Worm (Caenorhabditis elegans) whole organism, midembryonic: ENCODE data around the gene M04D8.8.

Source experiments
- T22C8.4 ChIP-seq: fragments of 200-800 bp; sonication (Bioruptor generic); IDR thresholded peaks from 2 replicates; pipeline ENCODE4 v1.3.6; 2022; ENCODE audit warnings: missing genetic modification characterization, missing compliant biosample characterization
- cog-1 ChIP-seq: sonication (generic microtip); optimal IDR thresholded peaks from 2 replicates; lab custom pipeline; 2016; ENCODE audit warnings: missing genetic modification characterization, missing compliant biosample characterization
- flt-1 ChIP-seq: fragments of 200-800 bp; sonication (Bioruptor generic); IDR thresholded peaks from 2 replicates; pipeline ENCODE4 v1.3.6; 2022; ENCODE audit warnings: missing genetic modification characterization, missing compliant biosample characterization
- klf-2 ChIP-seq: fragments of 200-800 bp; sonication (Bioruptor generic); conservative IDR thresholded peaks from 2 replicates; pipeline ENCODE4 v1.3.6; 2022; ENCODE audit warnings: missing genetic modification reagents, missing genetic modification characterization, missing compliant biosample characterization
- med-1 ChIP-seq: sonication (generic microtip); optimal IDR thresholded peaks from 2 replicates; lab custom pipeline; 2017; ENCODE audit warnings: missing genetic modification characterization, mild to moderate bottlenecking, missing compliant biosample characterization, antibody characterized with exemption, missing genetic modification reagents; ENCODE audit not compliant: insufficient read depth
- ref-1 ChIP-seq: fragments of 200-800 bp; sonication (Bioruptor generic); conservative IDR thresholded peaks from 2 replicates; pipeline ENCODE4 v1.3.6; 2022; ENCODE audit warnings: missing genetic modification reagents, missing genetic modification characterization, missing compliant biosample characterization
- tab-1 ChIP-seq: fragments of 200-800 bp; sonication (Bioruptor generic); IDR thresholded peaks from 2 replicates; pipeline ENCODE4 v1.3.6; 2022; ENCODE audit warnings: missing genetic modification characterization, missing compliant biosample characterization
- ztf-23 ChIP-seq: fragments of 200-800 bp; sonication (Bioruptor generic); IDR thresholded peaks from 2 replicates; pipeline ENCODE4 v1.3.6; 2022; ENCODE audit warnings: missing genetic modification reagents, missing genetic modification characterization, missing compliant biosample characterization
- ztf-29 ChIP-seq: fragments of 200-800 bp; sonication (Bioruptor generic); IDR thresholded peaks from 2 replicates; pipeline ENCODE4 v1.3.6; 2022; ENCODE audit warnings: missing genetic modification reagents, missing genetic modification characterization, missing compliant biosample characterization

Gene M04D8.8

DNA sequence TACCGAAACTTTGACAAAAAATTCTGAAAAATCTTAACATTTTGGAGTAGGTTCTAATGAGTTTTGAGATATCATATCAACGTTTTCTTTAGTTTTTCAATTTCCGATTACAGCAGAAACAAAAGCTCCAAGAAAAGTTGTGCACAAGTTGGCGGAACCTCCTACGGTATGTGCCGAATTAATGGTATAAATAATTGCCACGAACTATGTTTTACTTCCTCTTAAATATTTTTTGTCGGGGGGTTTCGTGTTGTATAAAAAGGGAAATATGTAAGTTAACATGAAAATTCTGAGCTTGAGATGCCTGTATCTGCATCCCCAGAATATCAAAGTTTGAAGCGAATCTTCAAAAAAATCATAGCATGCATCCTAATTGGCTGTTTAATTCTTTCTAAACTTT is at the start of gene M04D8.8:
Gene M04D8.8 (plus strand): TSS at position 301 of the 400 bp plus-strand sequence.
- TF ChIP-seq ztf-23 (no peak), ztf-29 (no peak), ref-1 (no peak), flt-1 (GFP tag; lab: Robert Waterston, UW) (no peak), tab-1 (GFP tag; lab: Robert Waterston, UW) (no peak), T22C8.4 (GFP tag; lab: Robert Waterston, UW) (no peak), med-1 (GFP tag; lab: Kevin White, UChicago) (no peak), klf-2 (GFP tag; lab: Robert Waterston, UW) (no peak), cog-1 (tag; lab: Kevin White, UChicago) (no peak)

DNA sequence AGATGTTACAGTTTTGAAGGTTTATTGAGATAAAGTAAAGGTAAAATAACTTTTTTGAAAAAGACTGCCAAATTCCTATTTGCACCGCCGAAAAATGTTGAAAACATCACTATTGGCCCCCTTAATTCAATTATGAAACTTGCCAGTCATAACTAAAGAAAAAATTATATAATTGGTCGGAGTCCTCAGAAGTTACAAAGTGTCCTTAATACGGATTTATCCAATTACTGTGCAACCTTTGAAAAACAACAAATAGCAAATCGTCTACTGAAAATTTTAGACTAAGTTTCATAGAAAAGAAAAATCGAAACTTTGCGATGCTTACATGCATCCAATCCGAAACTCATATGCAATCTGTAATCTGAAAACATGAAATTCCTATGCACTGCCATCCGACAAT is 49.4 kb upstream of the M04D8.8 start:
- TF ChIP-seq tab-1 (GFP tag; lab: Robert Waterston, UW) (no peak), flt-1 (GFP tag; lab: Robert Waterston, UW) (no peak), med-1 (GFP tag; lab: Kevin White, UChicago) (no peak), ztf-23 (no peak), ztf-29 (no peak), ref-1 (no peak), klf-2 (GFP tag; lab: Robert Waterston, UW) (no peak), T22C8.4 (GFP tag; lab: Robert Waterston, UW) (no peak), cog-1 (tag; lab: Kevin White, UChicago) (no peak)

DNA sequence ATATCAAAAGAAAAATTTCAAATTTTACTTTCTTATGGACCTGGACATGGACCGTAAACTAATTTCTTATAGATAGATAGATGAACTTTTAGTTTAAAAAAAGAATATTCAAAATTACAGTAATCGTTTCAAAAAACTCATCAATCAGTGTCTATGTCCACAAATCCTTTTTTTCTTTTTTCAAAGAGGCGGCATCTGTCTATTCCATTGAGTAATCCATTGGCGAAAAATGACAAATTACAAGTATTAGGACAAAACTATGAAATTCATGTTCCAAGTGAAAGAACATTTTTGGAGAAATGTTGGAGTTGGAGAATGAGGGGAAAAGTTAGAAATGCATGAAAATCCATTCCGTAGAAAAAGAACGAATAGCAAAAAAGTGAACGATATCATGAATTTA is 48.4 kb upstream of the M04D8.8 start:
- no peak for TF ChIP-seq ztf-23
- TF ChIP-seq ztf-29 = no peak
- no peak for TF ChIP-seq ref-1
- TF ChIP-seq cog-1 (tag; lab: Kevin White, UChicago) = no peak
- no peak for TF ChIP-seq tab-1 (GFP tag; lab: Robert Waterston, UW)
- no peak for TF ChIP-seq T22C8.4 (GFP tag; lab: Robert Waterston, UW)
- no peak for TF ChIP-seq flt-1 (GFP tag; lab: Robert Waterston, UW)
- no peak for TF ChIP-seq med-1 (GFP tag; lab: Kevin White, UChicago)
- no peak for TF ChIP-seq klf-2 (GFP tag; lab: Robert Waterston, UW)

DNA sequence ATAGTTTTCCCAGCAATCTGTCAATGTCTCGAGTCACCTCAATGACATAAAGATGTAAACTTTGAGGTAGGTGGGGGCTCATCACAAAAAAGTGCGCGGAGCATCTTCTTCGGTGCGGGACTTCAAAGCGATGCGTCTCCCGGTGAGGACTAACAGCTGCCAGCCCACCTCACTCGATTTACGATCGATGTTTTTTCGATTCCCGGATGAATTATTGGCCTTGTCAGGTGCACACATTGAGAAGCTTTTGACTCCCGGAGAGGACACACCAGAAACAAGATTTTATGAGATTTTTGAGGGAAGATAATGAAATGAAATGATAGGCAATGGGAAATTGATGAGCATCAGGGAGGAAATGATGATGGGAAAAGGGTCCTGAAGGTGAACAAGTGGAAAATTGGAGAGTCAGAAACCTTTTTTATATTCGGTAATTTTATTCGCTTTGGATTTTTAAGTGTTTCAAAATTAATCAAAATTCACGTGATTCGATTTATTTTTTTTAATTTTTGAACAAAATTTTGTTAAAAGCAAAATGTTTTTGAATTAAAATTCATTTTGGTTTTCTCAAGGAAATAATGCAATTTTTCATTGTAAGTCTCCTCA is 47.1 kb upstream of the M04D8.8 start, which contains the start of gene C05B5.12:
Gene C05B5.12 (plus strand): TSS at position 553 of the 603 bp plus-strand sequence.
- TF ChIP-seq med-1 (GFP tag; lab: Kevin White, UChicago) (no peak), tab-1 (GFP tag; lab: Robert Waterston, UW) (no peak), flt-1 (GFP tag; lab: Robert Waterston, UW) (no peak)

DNA sequence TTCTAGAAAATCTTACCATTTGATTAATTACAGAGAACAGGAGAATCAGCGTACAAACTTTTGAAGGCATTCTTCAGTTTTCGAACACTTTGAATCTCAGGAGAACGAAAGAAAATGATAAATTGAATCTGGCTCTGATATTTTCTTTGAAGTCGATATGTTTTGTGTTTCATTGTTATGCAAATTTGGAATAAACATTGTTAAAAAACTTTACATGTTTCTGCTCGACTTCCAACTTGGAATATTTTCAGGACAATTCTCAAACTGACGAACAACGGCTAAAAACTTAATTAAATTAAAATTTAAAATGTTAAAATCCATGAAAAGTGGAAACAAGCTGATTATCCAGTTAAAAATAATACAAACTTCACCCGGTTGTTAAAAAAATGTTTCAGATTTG is 45.6 kb upstream of the M04D8.8 start, which contains the start of gene C05B5.1:
Gene C05B5.1 (minus strand): TSS at position 101 of the 400 bp plus-strand sequence.
- TF ChIP-seq tab-1 (GFP tag; lab: Robert Waterston, UW) (no peak), ref-1 (no peak)

DNA sequence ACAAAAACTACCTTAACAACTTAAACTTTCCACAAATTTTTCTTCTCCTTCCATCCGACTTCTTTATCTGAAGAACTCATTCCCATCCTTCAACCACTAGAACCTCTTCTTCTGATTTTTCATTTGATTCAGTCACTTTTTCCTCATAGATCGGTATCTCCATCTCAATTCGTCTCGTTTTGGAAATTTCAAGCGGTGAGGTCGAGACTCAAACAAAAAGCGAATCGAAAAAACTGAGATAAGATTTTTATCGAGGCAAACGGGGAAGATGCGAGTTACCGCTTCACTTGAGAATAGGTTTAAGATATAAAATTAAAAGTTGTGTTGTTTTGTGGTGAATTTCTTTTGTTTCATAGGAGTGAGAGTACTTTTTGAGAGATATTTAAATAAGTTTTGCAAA is 42.7 kb upstream of the M04D8.8 start:
- no peak for TF ChIP-seq flt-1 (GFP tag; lab: Robert Waterston, UW)
- no peak for TF ChIP-seq ref-1
- TF ChIP-seq tab-1 (GFP tag; lab: Robert Waterston, UW) = no peak
- no peak for TF ChIP-seq klf-2 (GFP tag; lab: Robert Waterston, UW)
- TF ChIP-seq cog-1 (tag; lab: Kevin White, UChicago) = no peak
- no peak for TF ChIP-seq ztf-23
- TF ChIP-seq T22C8.4 (GFP tag; lab: Robert Waterston, UW) = no peak
- TF ChIP-seq ztf-29 = no peak

DNA sequence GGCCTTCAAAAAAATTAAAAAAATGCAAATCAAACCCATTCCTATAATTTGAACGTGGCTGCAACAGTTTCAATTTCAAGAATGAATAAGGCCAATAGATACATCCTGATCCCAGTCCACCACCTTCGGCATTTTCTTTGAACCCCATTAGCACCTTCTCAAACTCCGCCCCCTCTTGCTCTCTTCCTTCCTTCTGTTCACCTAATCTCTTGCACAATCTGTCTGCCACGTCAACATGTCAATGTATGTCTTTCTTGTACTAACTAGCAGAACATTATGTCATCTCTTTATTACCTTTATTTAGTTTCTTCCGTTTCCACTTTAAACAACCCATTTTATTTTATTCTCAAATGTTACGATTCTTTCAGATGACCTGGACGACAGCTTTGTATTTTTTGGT is 40.4 kb upstream of the M04D8.8 start, which contains the start of gene C05B5.4:
Gene C05B5.4 (plus strand): TSS at position 351 of the 400 bp plus-strand sequence.
- TF ChIP-seq ref-1 (no peak), med-1 (GFP tag; lab: Kevin White, UChicago) (no peak), ztf-23 (no peak), tab-1 (GFP tag; lab: Robert Waterston, UW) (no peak), ztf-29 (no peak), T22C8.4 (GFP tag; lab: Robert Waterston, UW) (no peak), klf-2 (GFP tag; lab: Robert Waterston, UW) (no peak), flt-1 (GFP tag; lab: Robert Waterston, UW) (no peak), cog-1 (tag; lab: Kevin White, UChicago) (no peak)

DNA sequence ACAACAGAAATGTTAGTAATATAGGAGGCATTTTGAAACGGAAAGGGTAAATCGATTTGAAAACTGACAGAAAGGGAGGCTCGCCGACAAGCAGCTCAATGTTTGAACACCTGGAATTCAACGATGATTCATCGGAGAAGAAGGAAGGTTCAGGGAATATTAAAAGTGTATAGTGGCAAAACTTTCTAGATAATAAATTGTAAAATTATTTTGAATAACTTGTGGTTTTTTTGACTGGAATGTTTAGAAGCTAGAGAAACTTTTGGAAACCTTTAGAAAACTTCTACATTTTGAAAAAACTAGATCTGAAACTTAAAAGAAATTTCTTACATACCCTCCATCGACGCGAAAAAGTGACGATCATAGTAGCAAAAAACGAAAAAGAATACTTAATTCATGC is 36.1 kb upstream of the M04D8.8 start, which contains the start of gene pqn-8:
Gene pqn-8 (minus strand): TSS at position 101 of the 400 bp plus-strand sequence.
- TF ChIP-seq tab-1 (GFP tag; lab: Robert Waterston, UW) (no peak), med-1 (GFP tag; lab: Kevin White, UChicago) (no peak), T22C8.4 (GFP tag; lab: Robert Waterston, UW) (no peak), ztf-23 (no peak), ref-1 (no peak), klf-2 (GFP tag; lab: Robert Waterston, UW) (no peak)

DNA sequence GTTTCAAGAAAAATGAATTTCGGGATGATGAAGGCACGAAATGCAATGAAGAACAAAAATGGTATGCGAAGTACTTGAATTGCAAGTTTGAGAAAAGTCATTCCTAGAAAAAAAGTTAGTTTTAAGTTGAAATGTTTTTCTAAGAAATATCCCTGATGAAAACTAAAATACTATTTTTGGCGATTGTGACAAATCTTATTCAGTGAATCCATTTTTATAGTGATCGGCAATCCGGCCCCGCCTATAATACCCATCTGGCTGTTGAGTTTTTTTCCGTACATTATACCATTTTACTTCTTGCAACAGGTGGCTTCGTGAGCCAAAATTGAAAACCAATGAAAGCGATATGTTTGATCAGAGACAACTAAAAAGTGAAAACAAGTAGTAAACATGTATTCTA is 34.7 kb upstream of the M04D8.8 start, which contains the start of gene C05B5.17:
Gene C05B5.17 (minus strand): TSS at position 101 of the 400 bp plus-strand sequence.
- TF ChIP-seq cog-1 (tag; lab: Kevin White, UChicago) = no peak

DNA sequence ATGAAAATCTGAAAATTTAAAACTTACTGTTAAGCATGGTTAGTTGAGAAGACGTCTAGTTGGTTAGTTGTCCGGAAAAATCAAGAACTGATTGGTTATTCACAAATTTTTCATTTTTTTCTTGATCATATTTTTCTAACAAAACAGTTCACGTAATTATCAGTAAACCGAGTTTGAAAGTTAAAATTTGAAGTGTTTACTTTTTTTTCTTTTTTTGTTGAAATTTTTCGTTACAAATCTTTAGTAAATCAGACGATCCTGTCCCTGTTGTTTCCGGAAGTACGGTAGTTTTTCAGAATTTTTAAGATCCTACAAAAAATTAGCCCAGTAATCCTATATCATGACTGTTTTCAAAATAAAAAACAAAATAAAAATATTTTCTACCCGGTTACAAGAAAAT is 33.6 kb upstream of the M04D8.8 start, which contains the start of gene C05B5.2:
Gene C05B5.2 (minus strand): TSS at position 101 of the 400 bp plus-strand sequence.
- no peak for TF ChIP-seq klf-2 (GFP tag; lab: Robert Waterston, UW)
- TF ChIP-seq cog-1 (tag; lab: Kevin White, UChicago) = no peak
- TF ChIP-seq med-1 (GFP tag; lab: Kevin White, UChicago) = no peak
- no peak for TF ChIP-seq T22C8.4 (GFP tag; lab: Robert Waterston, UW)
- TF ChIP-seq tab-1 (GFP tag; lab: Robert Waterston, UW) = no peak
- no peak for TF ChIP-seq ztf-23
- no peak for TF ChIP-seq ztf-29
- no peak for TF ChIP-seq flt-1 (GFP tag; lab: Robert Waterston, UW)
- no peak for TF ChIP-seq ref-1
